Fruit fly (Drosophila melanogaster): ENCODE results near the gene tna.

The tna gene

dm6 chr3L:10785988-10786706 is 49.2 kb upstream of the tna start (continued):
- TF ChIP-seq D19A (tag; optimal IDR thresholded peaks at IDR 0.05) = peak; percentile 23
- TF ChIP-seq tap (tag; optimal IDR thresholded peaks at IDR 0.05) = peak; percentile 10
- 0 out of 3 replicates have a peak, but pooled peaks have one; percentile 16 for TF ChIP-seq otp (GFP tag; IDR thresholded peaks at IDR 0.05)
- 0 out of 2 replicates have a peak, but pooled peaks have one; percentile 11 for TF ChIP-seq ttk (GFP tag; IDR thresholded peaks at IDR 0.05)
- peak; percentile 9 for TF ChIP-seq CG17359 (tag; optimal IDR thresholded peaks at IDR 0.05)
- TF ChIP-seq Drgx (GFP tag; IDR thresholded peaks at IDR 0.05) = peak; percentile 14; the same call in 1 of the 2 replicates
- peak; percentile 55; the same call in 2 of the 3 replicates for TF ChIP-seq CG11695 (GFP tag; IDR thresholded peaks at IDR 0.05)
- peak; percentile 31 for TF ChIP-seq unpg (GFP tag; optimal IDR thresholded peaks at IDR 0.05)
- TF ChIP-seq CG11504 (tag; optimal IDR thresholded peaks at IDR 0.05) = peak; percentile 74
- TF ChIP-seq lola (GFP tag; optimal IDR thresholded peaks at IDR 0.05) = no peak
- TF ChIP-seq Sox102F (GFP tag; optimal IDR thresholded peaks at IDR 0.05) = peak; percentile 67
- TF ChIP-seq Hr51 (GFP tag; optimal IDR thresholded peaks at IDR 0.05) = peak in 1 of 2 experiments; percentile 79
- TF ChIP-seq Dfd (GFP tag; optimal IDR thresholded peaks at IDR 0.05) = no peak
- TF ChIP-seq fru (optimal IDR thresholded peaks at IDR 0.05) = no peak
- 0 out of 2 replicates have a peak, but pooled peaks have one; percentile 13 for TF ChIP-seq gt (GFP tag; IDR thresholded peaks at IDR 0.05)
- peak; percentile 7 for TF ChIP-seq PHDP (tag; optimal IDR thresholded peaks at IDR 0.05)
- peak; percentile 13 for TF ChIP-seq Hmr (GFP tag; optimal IDR thresholded peaks at IDR 0.05)
- no peak for TF ChIP-seq pan (optimal IDR thresholded peaks at IDR 0.05)
- peak in 1 of 2 experiments; percentile 19 for TF ChIP-seq pan (GFP tag; optimal IDR thresholded peaks at IDR 0.05 in 1 of 2, IDR thresholded peaks at IDR 0.05 in 1 of 2)
- no peak for TF ChIP-seq Ravus (GFP tag; IDR thresholded peaks at IDR 0.05)
- peak; percentile 9 for TF ChIP-seq CG2120 (GFP tag; optimal IDR thresholded peaks at IDR 0.05)
- peak; percentile 76; the same call in 2 of the 3 replicates for TF ChIP-seq CG2199 (GFP tag; IDR thresholded peaks at IDR 0.05)
- peak; percentile 46 for TF ChIP-seq Blimp-1 (GFP tag; optimal IDR thresholded peaks at IDR 0.05)
- TF ChIP-seq CG16813 (GFP tag; IDR thresholded peaks at IDR 0.05; ENCODE audit: partially characterized antibody) = no peak
- no peak for TF ChIP-seq CTCF (GFP tag; optimal IDR thresholded peaks at IDR 0.05)
- peak in 1 of 2 experiments; percentile 5 for TF ChIP-seq dpn (GFP tag; optimal IDR thresholded peaks at IDR 0.05)
- TF ChIP-seq corto (GFP tag; optimal IDR thresholded peaks at IDR 0.05) = peak; percentile 13
- peak; percentile 70 for TF ChIP-seq CG7839 (tag; optimal IDR thresholded peaks at IDR 0.05)
- TF ChIP-seq grau (tag; optimal IDR thresholded peaks at IDR 0.05) = peak; percentile 50
- peak; percentile 58 for TF ChIP-seq CG2678 (tag; optimal IDR thresholded peaks at IDR 0.05)
- peak; percentile 46 for TF ChIP-seq Ptx1 (GFP tag; IDR thresholded peaks at IDR 0.05)
- TF ChIP-seq HLH3B (GFP tag; IDR thresholded peaks at IDR 0.05) = no peak
- TF ChIP-seq Rfx (GFP tag; IDR thresholded peaks at IDR 0.05) = peak; percentile 24; the same call in 1 of the 2 replicates
- peak; percentile 53 for TF ChIP-seq CG9437 (GFP tag; optimal IDR thresholded peaks at IDR 0.05)
- peak; percentile 23 for TF ChIP-seq CG18619 (GFP tag; optimal IDR thresholded peaks at IDR 0.05)
- TF ChIP-seq rib (GFP tag; IDR thresholded peaks at IDR 0.05) = 0 out of 2 replicates have a peak, but pooled peaks have one; percentile 14
- 0 out of 2 replicates have a peak, but pooled peaks have one; percentile 8 for TF ChIP-seq vvl (GFP tag; IDR thresholded peaks at IDR 0.05)
- no peak for TF ChIP-seq CG10274 (GFP tag; optimal IDR thresholded peaks at IDR 0.05)
- peak; percentile 40 for TF ChIP-seq kay (GFP tag; optimal IDR thresholded peaks at IDR 0.05)
- 0 out of 3 replicates have a peak, but pooled peaks have one; percentile 21 for TF ChIP-seq tgo (GFP tag; IDR thresholded peaks at IDR 0.05)
- TF ChIP-seq Oli (tag; optimal IDR thresholded peaks at IDR 0.05) = peak; percentile 19
- TF ChIP-seq Atf-2 (GFP tag; optimal IDR thresholded peaks at IDR 0.05) = no peak
- no peak for TF ChIP-seq prd (optimal IDR thresholded peaks at IDR 0.05)
- TF ChIP-seq prd (GFP tag; IDR thresholded peaks at IDR 0.05) = 0 out of 3 replicates have a peak, but pooled peaks have one; percentile 13
- peak; percentile 27 for TF ChIP-seq CG17385 (GFP tag; optimal IDR thresholded peaks at IDR 0.05)
- no peak for TF ChIP-seq CG15073 (GFP tag; optimal IDR thresholded peaks at IDR 0.05)
- TF ChIP-seq CG10267 (tag; optimal IDR thresholded peaks at IDR 0.05) = peak; percentile 9
- TF ChIP-seq nmo (GFP tag; optimal IDR thresholded peaks at IDR 0.05) = peak; percentile 70
- TF ChIP-seq esg (GFP tag; conservative IDR thresholded peaks at IDR 0.05) = peak; percentile 40; the same call in 1 of the 2 replicates

Measured in whole organism, embryonic.